Fruit fly (Drosophila melanogaster) whole organism, embryonic: ENCODE measurements around the gene CG9626.
A peak's percentile ranks its signal among the peaks of the same experiment; 100 is the strongest.

Experiments used
- Asciz ChIP-seq: fragments of 200-800 bp; sonication (Bioruptor generic); optimal IDR thresholded peaks from 2 replicates; lab custom pipeline; 2017; ENCODE audit warnings: missing biosample characterization, mild to moderate bottlenecking, missing genetic modification characterization, missing genetic modification reagents
- BtbVII ChIP-seq: fragments of 200-800 bp; sonication (Bioruptor generic); optimal IDR thresholded peaks from 3 replicates; lab custom pipeline; 2017; ENCODE audit warnings: missing biosample characterization, mild to moderate bottlenecking, missing genetic modification characterization
- CG11504 ChIP-seq: fragments of 200-800 bp; sonication (Bioruptor generic); optimal IDR thresholded peaks from 3 replicates; lab custom pipeline; 2019; ENCODE audit warnings: missing biosample characterization, mild to moderate bottlenecking, missing genetic modification characterization, moderate library complexity
- CG12236 ChIP-seq: fragments of 200-800 bp; sonication (Bioruptor generic); optimal IDR thresholded peaks from 2 replicates; lab custom pipeline; 2016; ENCODE audit warnings: missing biosample characterization, missing genetic modification characterization
- CG12744 ChIP-seq: fragments of 200-800 bp; sonication (Bioruptor generic); optimal IDR thresholded peaks from 2 replicates; lab custom pipeline; 2016; ENCODE audit warnings: missing biosample characterization, missing genetic modification characterization
- CG12942 ChIP-seq: fragments of 200-800 bp; sonication (Bioruptor generic); optimal IDR thresholded peaks from 3 replicates; lab custom pipeline; 2016; ENCODE audit warnings: missing biosample characterization, missing genetic modification characterization
- CG13123 ChIP-seq: fragments of 200-800 bp; sonication (Bioruptor generic); optimal IDR thresholded peaks from 2 replicates; lab custom pipeline; 2016; ENCODE audit warnings: missing biosample characterization, missing genetic modification characterization
- CG14860 ChIP-seq: fragments of 200-800 bp; sonication (Bioruptor generic); IDR thresholded peaks from 3 replicates; pipeline ENCODE4 v1.3.6; 2022; ENCODE audit warnings: missing biosample characterization, missing genetic modification characterization; ENCODE audit not compliant: partially characterized antibody
- CG15601 ChIP-seq: fragments of 200-800 bp; sonication (Bioruptor generic); optimal IDR thresholded peaks from 3 replicates; lab custom pipeline; 2019; ENCODE audit warnings: missing biosample characterization, mild to moderate bottlenecking, missing genetic modification characterization, moderate library complexity
- CG16815 ChIP-seq: fragments of 200-800 bp; sonication (Bioruptor generic); optimal IDR thresholded peaks from 3 replicates; lab custom pipeline; 2017; ENCODE audit warnings: missing biosample characterization, mild to moderate bottlenecking, missing genetic modification characterization
- CG18011 ChIP-seq: fragments of 200-800 bp; sonication (Bioruptor generic); optimal IDR thresholded peaks from 2 replicates; lab custom pipeline; 2017; ENCODE audit warnings: missing biosample characterization, missing genetic modification characterization, mild to moderate bottlenecking, moderate library complexity, missing genotype
- CG18476 ChIP-seq: fragments of 200-800 bp; sonication (Bioruptor generic); optimal IDR thresholded peaks from 2 replicates; lab custom pipeline; 2016; ENCODE audit warnings: missing biosample characterization, mild to moderate bottlenecking, missing genetic modification characterization
- CG2889 ChIP-seq: fragments of 200-800 bp; sonication (Bioruptor generic); IDR thresholded peaks from 3 replicates; pipeline ENCODE4 v1.3.6; 2022; ENCODE audit warnings: missing biosample characterization, missing genetic modification characterization
- CG32767 ChIP-seq: fragments of 200-800 bp; sonication (Bioruptor generic); IDR thresholded peaks from 2 replicates; pipeline ENCODE4 v1.3.6; 2022; ENCODE audit warnings: missing biosample characterization, missing genetic modification characterization
- CG34422 ChIP-seq: fragments of 200-800 bp; sonication (Bioruptor generic); IDR thresholded peaks from 3 replicates; pipeline ENCODE4 v1.3.6; 2022; ENCODE audit warnings: missing biosample characterization, missing genetic modification characterization
- CG6254 ChIP-seq: fragments of 200-800 bp; sonication (Bioruptor generic); optimal IDR thresholded peaks from 3 replicates; lab custom pipeline; 2017; ENCODE audit warnings: mild to moderate bottlenecking, missing biosample characterization, missing genetic modification reagents, missing genetic modification characterization
- CG6813 ChIP-seq: fragments of 200-800 bp; sonication (Bioruptor generic); optimal IDR thresholded peaks from 2 replicates; lab custom pipeline; 2017; ENCODE audit warnings: missing biosample characterization, missing genetic modification characterization, mild to moderate bottlenecking, moderate library complexity, missing genetic modification reagents
- CG7928 ChIP-seq: fragments of 200-800 bp; sonication (Bioruptor generic); optimal IDR thresholded peaks from 2 replicates; lab custom pipeline; 2017; ENCODE audit warnings: missing biosample characterization, mild to moderate bottlenecking, missing genetic modification characterization
- CG8290 ChIP-seq, 3 experiments: fragments of 200-800 bp; sonication (Bioruptor generic); optimal IDR thresholded peaks; 2 replicates each; lab custom pipeline; 2016 to 2019; ENCODE audit warnings: missing biosample characterization in 3 of 3, missing genetic modification characterization in 3 of 3, mild to moderate bottlenecking in 2 of 3, moderate library complexity in 1 of 3
- CG9215 ChIP-seq: fragments of 200-800 bp; sonication (Bioruptor generic); IDR thresholded peaks from 2 replicates; pipeline ENCODE4 v1.3.6; 2022; ENCODE audit warnings: missing biosample characterization, missing genetic modification characterization
- CkIIα-i1 ChIP-seq: fragments of 200-800 bp; sonication (Bioruptor generic); IDR thresholded peaks from 2 replicates; pipeline ENCODE4 v1.3.6; 2022; ENCODE audit warnings: missing biosample characterization, missing genetic modification characterization
- CrebB ChIP-seq: fragments of 200-800 bp; sonication (Bioruptor generic); optimal IDR thresholded peaks from 3 replicates; lab custom pipeline; 2018; ENCODE audit warnings: missing biosample characterization, mild to moderate bottlenecking, missing genetic modification characterization
- D19B ChIP-seq: fragments of 200-800 bp; sonication (Bioruptor generic); optimal IDR thresholded peaks from 2 replicates; lab custom pipeline; 2017; ENCODE audit warnings: missing biosample characterization, mild to moderate bottlenecking, missing genetic modification characterization
- Deaf1 ChIP-seq: fragments of 200-800 bp; optimal IDR thresholded peaks from 3 replicates; lab custom pipeline; 2019; ENCODE audit warnings: missing biosample characterization, mild to moderate bottlenecking, missing genetic modification characterization, moderate library complexity
- Dek ChIP-seq: fragments of 200-800 bp; sonication (Bioruptor generic); optimal IDR thresholded peaks from 3 replicates; lab custom pipeline; 2019; ENCODE audit warnings: missing biosample characterization, mild to moderate bottlenecking, missing genetic modification characterization, moderate library complexity
- E2f2 ChIP-seq: fragments of 200-800 bp; sonication (Bioruptor generic); IDR thresholded peaks from 2 replicates; pipeline ENCODE4 v1.3.6; 2022; ENCODE audit warnings: missing biosample characterization, missing genetic modification characterization
- Ets65A ChIP-seq: fragments of 200-800 bp; sonication (Bioruptor generic); peaks from one replicate; lab custom pipeline; 2016; ENCODE audit warnings: missing biosample characterization, missing genetic modification characterization
- Gsc ChIP-seq: fragments of 200-800 bp; sonication (Bioruptor generic); IDR thresholded peaks from 2 replicates; pipeline ENCODE4 v1.3.6; 2022; ENCODE audit warnings: missing biosample characterization, missing genetic modification characterization
- H2.0 ChIP-seq: fragments of 200-800 bp; sonication (Bioruptor generic); IDR thresholded peaks from 2 replicates; pipeline ENCODE4 v1.3.6; 2022; ENCODE audit warnings: missing biosample characterization, missing genetic modification characterization
- HmgD ChIP-seq: fragments of 200-800 bp; sonication (Bioruptor generic); optimal IDR thresholded peaks from 3 replicates; lab custom pipeline; 2016; ENCODE audit warnings: missing biosample characterization, missing genetic modification characterization
- Hmx ChIP-seq: fragments of 200-800 bp; sonication (Bioruptor generic); optimal IDR thresholded peaks from 2 replicates; lab custom pipeline; 2016; ENCODE audit warnings: missing biosample characterization, missing genetic modification characterization
- Oli ChIP-seq: fragments of 200-800 bp; sonication (Bioruptor generic); optimal IDR thresholded peaks from 2 replicates; lab custom pipeline; 2018; ENCODE audit warnings: missing biosample characterization, mild to moderate bottlenecking, missing genetic modification characterization, moderate library complexity
- Sin3A ChIP-seq: fragments of >200 bp; optimal IDR thresholded peaks from 2 replicates; lab custom pipeline; 2018
- chif ChIP-seq, 2 experiments: fragments of 200-800 bp; sonication (Bioruptor generic); optimal IDR thresholded peaks; 3 replicates each; lab custom pipeline; 2016; ENCODE audit warnings: missing biosample characterization in 2 of 2, missing genetic modification characterization in 2 of 2
- chm ChIP-seq: fragments of 200-800 bp; sonication (Bioruptor generic); IDR thresholded peaks from 2 replicates; pipeline ENCODE4 v1.3.6; 2022; ENCODE audit warnings: missing biosample characterization, missing genetic modification characterization
- corto ChIP-seq: fragments of 200-800 bp; sonication (Bioruptor generic); optimal IDR thresholded peaks from 2 replicates; lab custom pipeline; 2016; ENCODE audit warnings: missing biosample characterization, mild to moderate bottlenecking, missing genetic modification characterization, moderate library complexity
- dimm ChIP-seq: fragments of 200-800 bp; sonication (Bioruptor generic); IDR thresholded peaks from 2 replicates; pipeline ENCODE4 v1.3.6; 2022; ENCODE audit warnings: missing biosample characterization, missing genetic modification characterization
- eyg ChIP-seq: fragments of 200-800 bp; sonication (Bioruptor generic); optimal IDR thresholded peaks from 3 replicates; lab custom pipeline; 2016; ENCODE audit warnings: missing biosample characterization, missing genetic modification characterization
- gce ChIP-seq: fragments of 200-800 bp; sonication (Bioruptor generic); IDR thresholded peaks from 3 replicates; pipeline ENCODE4 v1.3.6; 2022; ENCODE audit warnings: missing biosample characterization, missing genetic modification characterization
- gcm ChIP-seq: fragments of 200-800 bp; sonication (Bioruptor generic); optimal IDR thresholded peaks from 2 replicates; lab custom pipeline; 2019; ENCODE audit warnings: missing biosample characterization, mild to moderate bottlenecking, missing genetic modification characterization, moderate library complexity
- lmd ChIP-seq: fragments of 200-800 bp; sonication (Bioruptor generic); IDR thresholded peaks from 2 replicates; pipeline ENCODE4 v1.3.6; 2022; ENCODE audit warnings: missing biosample characterization, missing genetic modification characterization
- lola ChIP-seq, 3 experiments: fragments of >200 bp in 2 of 3; fragments of 200-800 bp in 1 of 3; sonication (Bioruptor generic) in 1 of 3; optimal IDR thresholded peaks; 2 replicates each; lab custom pipeline; 2017 to 2019; ENCODE audit warnings: missing biosample characterization in 3 of 3, missing genetic modification characterization in 3 of 3, mild to moderate bottlenecking in 1 of 3, moderate library complexity in 1 of 3
- nerfin-1 ChIP-seq: fragments of 200-800 bp; sonication (Bioruptor generic); optimal IDR thresholded peaks from 3 replicates; lab custom pipeline; 2019; ENCODE audit warnings: missing biosample characterization, mild to moderate bottlenecking, missing genetic modification characterization, moderate library complexity
- nerfin-2 ChIP-seq: fragments of 200-800 bp; sonication (Bioruptor generic); IDR thresholded peaks from 2 replicates; pipeline ENCODE4 v1.3.6; 2022; ENCODE audit warnings: missing biosample characterization, missing genetic modification characterization; ENCODE audit not compliant: partially characterized antibody
- nom ChIP-seq: fragments of 200-800 bp; sonication (Bioruptor generic); optimal IDR thresholded peaks from 2 replicates; lab custom pipeline; 2017; ENCODE audit warnings: missing biosample characterization, missing genetic modification characterization, mild to moderate bottlenecking, moderate library complexity, missing genetic modification reagents
- oc ChIP-seq: fragments of 200-800 bp; sonication (Bioruptor generic); optimal IDR thresholded peaks from 2 replicates; lab custom pipeline; 2018; ENCODE audit warnings: missing biosample characterization, mild to moderate bottlenecking, missing genetic modification characterization, moderate library complexity
- phol ChIP-seq: fragments of 200-800 bp; sonication (Bioruptor generic); optimal IDR thresholded peaks from 3 replicates; lab custom pipeline; 2018; ENCODE audit warnings: missing biosample characterization, mild to moderate bottlenecking, missing genetic modification characterization, moderate library complexity
- prd ChIP-seq, 3 experiments: fragments of >200 bp in 2 of 3; fragments of 200-800 bp in 1 of 3; sonication (Bioruptor generic) in 1 of 3; optimal IDR thresholded peaks in 2 of 3; IDR thresholded peaks in 1 of 3; 2 replicates in 2 of 3; 3 replicates in 1 of 3; pipeline versions ENCODE4 v1.3.6 to Lab custom; 2017 to 2022; ENCODE audit warnings: missing biosample characterization in 1 of 3, missing genetic modification characterization in 1 of 3
- vnd ChIP-seq: fragments of 200-800 bp; sonication (Bioruptor generic); IDR thresholded peaks from 3 replicates; pipeline ENCODE4 v1.3.6; 2022; ENCODE audit warnings: missing biosample characterization, missing genetic modification characterization; ENCODE audit not compliant: partially characterized antibody
- yki ChIP-seq: fragments of >200 bp; optimal IDR thresholded peaks from 3 replicates; lab custom pipeline; 2018
- z ChIP-seq: fragments of 200-800 bp; sonication (Bioruptor generic); IDR thresholded peaks from 3 replicates; pipeline ENCODE4 v1.3.6; 2022; ENCODE audit warnings: missing biosample characterization, missing genetic modification characterization

Gene CG9626

DNA sequence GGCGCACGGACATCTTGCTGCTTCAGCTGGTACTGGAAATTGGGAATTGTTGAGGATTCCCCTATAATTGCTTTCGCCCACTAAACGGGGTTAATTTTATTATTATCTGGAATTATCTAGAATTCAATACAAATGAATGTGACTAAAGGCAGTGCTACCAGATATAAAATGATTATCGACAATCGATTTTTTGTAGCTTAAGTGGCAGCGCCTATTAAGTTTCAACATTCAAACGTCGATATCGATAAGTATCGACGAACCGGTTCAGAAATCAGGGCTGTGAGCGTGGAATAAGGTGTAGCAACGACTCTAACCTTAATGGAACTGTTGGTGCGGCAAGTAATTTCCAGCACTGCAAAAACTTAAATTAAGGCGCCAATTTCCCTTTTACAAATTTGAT is 4.3 kb upstream of the CG9626 start, which contains the start of gene Sgt1 (continued):
- TF ChIP-seq gce = no peak
- TF ChIP-seq CrebB (tag; lab: Kevin White, UChicago) = peak; percentile 41
- TF ChIP-seq gcm = no peak
- no peak for TF ChIP-seq H2.0 (GFP tag; lab: Robert Waterston, UW)
- no peak for TF ChIP-seq CG6254 (GFP tag; lab: Kevin White, UChicago)
- TF ChIP-seq CG18476 (GFP tag; lab: Kevin White, UChicago) = no peak
- TF ChIP-seq CG15601 (tag; lab: Kevin White, UChicago) = peak; percentile 59
- TF ChIP-seq phol (tag; lab: Kevin White, UChicago) = peak; percentile 69
- peak; percentile 67 for TF ChIP-seq Sin3A (lab: Kevin White, UChicago)
- TF ChIP-seq Gsc = no peak
- TF ChIP-seq CG2889 = no peak
- no peak for TF ChIP-seq Oli (tag; lab: Kevin White, UChicago)
- TF ChIP-seq BtbVII (GFP tag; lab: Kevin White, UChicago) = no peak
- no peak for TF ChIP-seq CG16815 (GFP tag; lab: Kevin White, UChicago)
- TF ChIP-seq CG32767 = no peak
- peak; percentile 81 for TF ChIP-seq HmgD
- no peak for TF ChIP-seq CG18011 (GFP tag; lab: Kevin White, UChicago)
- TF ChIP-seq D19B (GFP tag; lab: Kevin White, UChicago) = no peak
- TF ChIP-seq CG34422 (GFP tag; lab: Robert Waterston, UW) = no peak
- TF ChIP-seq prd (optimal IDR thresholded peaks at IDR 0.05; lab: Kevin White, UChicago) = no peak
- no peak for TF ChIP-seq prd (GFP tag; IDR thresholded peaks at IDR 0.05; lab: Robert Waterston, UW)
- TF ChIP-seq chm = no peak; the same call in 1 of the 2 replicates
- TF ChIP-seq yki = no peak
- TF ChIP-seq CG12942 (GFP tag; lab: Kevin White, UChicago) = peak; percentile 18
- TF ChIP-seq E2f2 (GFP tag; lab: Robert Waterston, UW) = peak; percentile 100
- no peak for TF ChIP-seq CG9215
- TF ChIP-seq nerfin-1 (tag; lab: Kevin White, UChicago) = no peak
- no peak for TF ChIP-seq eyg (GFP tag; lab: Kevin White, UChicago)
- TF ChIP-seq Asciz = no peak
- TF ChIP-seq CG14860 = peak; percentile 84
- TF ChIP-seq chif (GFP tag; optimal IDR thresholded peaks at IDR 0.05; lab: Kevin White, UChicago) = peak; percentile 4 to 15
- no peak for TF ChIP-seq CG12236 (GFP tag; lab: Kevin White, UChicago)
- peak; percentile 72 for TF ChIP-seq vnd (GFP tag; lab: Robert Waterston, UW)
- peak; percentile 89 for TF ChIP-seq nerfin-2 (GFP tag; lab: Robert Waterston, UW)
- TF ChIP-seq CG7928 = peak; percentile 94
- TF ChIP-seq Dek (tag; lab: Kevin White, UChicago) = peak; percentile 29
- peak; percentile 11 for TF ChIP-seq CG12744 (GFP tag; lab: Kevin White, UChicago)
- no peak; the same call in 1 of the 2 replicates for TF ChIP-seq lmd (GFP tag; lab: Robert Waterston, UW)
- TF ChIP-seq Deaf1 (tag; lab: Kevin White, UChicago) = no peak
- no peak for TF ChIP-seq nom (GFP tag; lab: Kevin White, UChicago)
- no peak for TF ChIP-seq CG13123 (GFP tag; lab: Kevin White, UChicago)
- TF ChIP-seq Hmx (GFP tag; lab: Kevin White, UChicago) = no peak
- no peak for TF ChIP-seq CG6813 (GFP tag; lab: Kevin White, UChicago)
- peak; percentile 95 for TF ChIP-seq Ets65A (GFP tag; lab: Kevin White, UChicago)
- no peak for TF ChIP-seq CG11504 (tag; lab: Kevin White, UChicago)
- TF ChIP-seq corto = no peak
- TF ChIP-seq lola (GFP tag; optimal IDR thresholded peaks at IDR 0.05; lab: Kevin White, UChicago) = no peak
- no peak for TF ChIP-seq CkIIα-i1 (GFP tag; lab: Robert Waterston, UW)
- no peak for TF ChIP-seq oc (tag; lab: Kevin White, UChicago)
- no peak for TF ChIP-seq z (GFP tag; lab: Robert Waterston, UW)
- peak; percentile 30 for TF ChIP-seq CG8290 (GFP tag; optimal IDR thresholded peaks at IDR 0.05; lab: Kevin White, UChicago)
- no peak for TF ChIP-seq CG8290 (tag; optimal IDR thresholded peaks at IDR 0.05; lab: Kevin White, UChicago)
- TF ChIP-seq dimm (GFP tag; lab: Robert Waterston, UW) = no peak
